Worm (Caenorhabditis elegans) whole organism, young adult: ENCODE measurements around the gene amt-2.

Experiments
- C17E4.6 ChIP-seq: fragments of 200-800 bp; sonication (Bioruptor generic); IDR thresholded peaks from 2 replicates; pipeline ENCODE4 v1.3.6; 2022; ENCODE audit warnings: missing genetic modification reagents, missing genetic modification characterization, missing compliant biosample characterization
- D2030.7 ChIP-seq: fragments of 200-800 bp; sonication (Bioruptor generic); IDR thresholded peaks from 2 replicates; pipeline ENCODE4 v1.3.6; 2022; ENCODE audit warnings: missing genetic modification reagents, missing genetic modification characterization, missing compliant biosample characterization
- F23B12.7 ChIP-seq: sonication (generic microtip); optimal IDR thresholded peaks from 2 replicates; lab custom pipeline; 2017; ENCODE audit warnings: missing genetic modification characterization, mild to moderate bottlenecking, missing compliant biosample characterization, antibody characterized with exemption, moderate library complexity; ENCODE audit not compliant: insufficient read depth
- F33H1.4 ChIP-seq: fragments of 200-800 bp; sonication (Bioruptor generic); IDR thresholded peaks from 2 replicates; pipeline ENCODE4 v1.3.6; 2022; ENCODE audit warnings: missing genetic modification reagents, missing genetic modification characterization, missing compliant biosample characterization
- F57A8.1 ChIP-seq: fragments of 200-800 bp; sonication (Bioruptor generic); optimal IDR thresholded peaks from 2 replicates; lab custom pipeline; 2018; ENCODE audit warnings: mild to moderate bottlenecking, missing genetic modification characterization, moderate library complexity, missing compliant biosample characterization
- K12H6.12 ChIP-seq: fragments of 200-800 bp; sonication (Bioruptor generic); optimal IDR thresholded peaks from 2 replicates; lab custom pipeline; 2018; ENCODE audit warnings: mild to moderate bottlenecking, missing genetic modification characterization, missing compliant biosample characterization
- T26A5.8 ChIP-seq: sonication (generic microtip); optimal IDR thresholded peaks from 2 replicates; lab custom pipeline; 2016; ENCODE audit warnings: missing genetic modification characterization, missing compliant biosample characterization
- Y53F4B.3 ChIP-seq: fragments of 200-800 bp; sonication (Bioruptor generic); IDR thresholded peaks from 2 replicates; pipeline ENCODE4 v1.3.6; 2022; ENCODE audit warnings: missing genetic modification reagents, missing genetic modification characterization, missing compliant biosample characterization
- Y53G8AR.9 ChIP-seq: fragments of 200-800 bp; sonication (Bioruptor generic); conservative IDR thresholded peaks from 2 replicates; pipeline ENCODE4 v1.3.6; 2022; ENCODE audit warnings: missing genetic modification reagents, missing genetic modification characterization, missing compliant biosample characterization
- akir-1 ChIP-seq: fragments of 200-800 bp; sonication (Bioruptor generic); optimal IDR thresholded peaks from 2 replicates; lab custom pipeline; 2018; ENCODE audit warnings: mild to moderate bottlenecking, missing genetic modification characterization, moderate library complexity, missing compliant biosample characterization
- aptf-3 ChIP-seq: fragments of 200-800 bp; sonication (Bioruptor generic); IDR thresholded peaks from 2 replicates; pipeline ENCODE4 v1.3.6; 2022; ENCODE audit warnings: missing genetic modification characterization, missing compliant biosample characterization
- attf-6 ChIP-seq: fragments of 200-800 bp; sonication (Bioruptor generic); IDR thresholded peaks from 2 replicates; pipeline ENCODE4 v1.3.6; 2022; ENCODE audit warnings: missing genetic modification reagents, missing genetic modification characterization, missing compliant biosample characterization
- ccch-3 ChIP-seq: fragments of 200-800 bp; sonication (Bioruptor generic); optimal IDR thresholded peaks from 2 replicates; lab custom pipeline; 2018; ENCODE audit warnings: mild to moderate bottlenecking, missing genetic modification characterization, missing compliant biosample characterization
- cebp-2 ChIP-seq: fragments of 200-800 bp; sonication (Bioruptor generic); IDR thresholded peaks from 2 replicates; pipeline ENCODE4 v1.3.6; 2022; ENCODE audit warnings: missing genetic modification characterization, missing compliant biosample characterization
- ceh-100 ChIP-seq: fragments of 200-800 bp; sonication (Bioruptor generic); IDR thresholded peaks from 2 replicates; pipeline ENCODE4 v1.3.6; 2022; ENCODE audit warnings: missing genetic modification reagents, missing genetic modification characterization, missing compliant biosample characterization
- chd-7 ChIP-seq: sonication (generic microtip); optimal IDR thresholded peaks from 2 replicates; lab custom pipeline; 2016; ENCODE audit warnings: mild to moderate bottlenecking, missing genetic modification characterization, moderate library complexity, missing compliant biosample characterization
- dox-1 ChIP-seq: fragments of 200-800 bp; sonication (Bioruptor generic); IDR thresholded peaks from 2 replicates; pipeline ENCODE4 v1.3.6; 2022; ENCODE audit warnings: missing genetic modification reagents, missing genetic modification characterization, missing compliant biosample characterization
- dpl-1 ChIP-seq: fragments of 150-350 bp; optimal IDR thresholded peaks from 2 replicates; lab custom pipeline; 2014; ENCODE audit warnings: missing biosample characterization, missing genetic modification reagents, missing genetic modification characterization
- efl-1 ChIP-seq: fragments of 150-350 bp; optimal IDR thresholded peaks from 2 replicates; lab custom pipeline; 2014; ENCODE audit warnings: missing biosample characterization, missing genetic modification reagents, missing genetic modification characterization
- egl-44 ChIP-seq: fragments of 200-800 bp; sonication (Bioruptor generic); IDR thresholded peaks from 2 replicates; pipeline ENCODE4 v1.3.6; 2022; ENCODE audit warnings: missing genetic modification reagents, missing genetic modification characterization, missing compliant biosample characterization
- him-1 ChIP-seq: sonication (generic microtip); optimal IDR thresholded peaks from 2 replicates; lab custom pipeline; 2016; ENCODE audit warnings: missing genotype, missing genetic modification reagents, missing genetic modification characterization, missing compliant biosample characterization
- hmg-20 ChIP-seq: fragments of 200-800 bp; sonication (Bioruptor generic); IDR thresholded peaks from 2 replicates; pipeline ENCODE4 v1.3.6; 2022; ENCODE audit warnings: missing genetic modification reagents, missing genetic modification characterization, missing compliant biosample characterization
- let-526 ChIP-seq: fragments of 200-800 bp; sonication (Bioruptor generic); IDR thresholded peaks from 2 replicates; pipeline ENCODE4 v1.3.6; 2022; ENCODE audit warnings: missing genetic modification reagents, missing genetic modification characterization, missing compliant biosample characterization
- lin-35 ChIP-seq, 3 experiments: fragments of 150-350 bp in 2 of 3; sonication (generic microtip) in 1 of 3; optimal IDR thresholded peaks; 2 replicates each; lab custom pipeline; 2014 to 2018; ENCODE audit warnings: missing biosample characterization in 3 of 3, missing genetic modification characterization in 3 of 3, missing genetic modification reagents in 3 of 3
- lin-54 ChIP-seq: fragments of 200-800 bp; sonication (Bioruptor generic); optimal IDR thresholded peaks from 2 replicates; lab custom pipeline; 2018; ENCODE audit warnings: mild to moderate bottlenecking, missing genetic modification characterization, missing compliant biosample characterization
- lsl-1 ChIP-seq: fragments of 200-800 bp; sonication (Bioruptor generic); optimal IDR thresholded peaks from 2 replicates; lab custom pipeline; 2018; ENCODE audit warnings: mild to moderate bottlenecking, missing genetic modification characterization, moderate library complexity, missing compliant biosample characterization
- lsy-27 ChIP-seq: sonication (generic microtip); optimal IDR thresholded peaks from 2 replicates; lab custom pipeline; 2017; ENCODE audit warnings: missing genetic modification characterization, mild to moderate bottlenecking, missing compliant biosample characterization, antibody characterized with exemption, missing genotype, borderline replicate concordance; ENCODE audit not compliant: insufficient read depth
- madf-10 ChIP-seq: sonication (generic microtip); optimal IDR thresholded peaks from 2 replicates; lab custom pipeline; 2016; ENCODE audit warnings: mild to moderate bottlenecking, missing genetic modification characterization, missing compliant biosample characterization
- madf-3 ChIP-seq: fragments of 200-800 bp; sonication (Bioruptor generic); IDR thresholded peaks from 2 replicates; pipeline ENCODE4 v1.3.6; 2022; ENCODE audit warnings: missing genetic modification reagents, missing genetic modification characterization, missing compliant biosample characterization
- madf-6 ChIP-seq: fragments of 200-800 bp; sonication (Bioruptor generic); IDR thresholded peaks from 2 replicates; pipeline ENCODE4 v1.3.6; 2022; ENCODE audit warnings: missing genetic modification reagents, missing genetic modification characterization, missing compliant biosample characterization
- madf-8 ChIP-seq: fragments of 200-800 bp; sonication (Bioruptor generic); conservative IDR thresholded peaks from 2 replicates; pipeline ENCODE4 v1.3.6; 2022; ENCODE audit warnings: missing genetic modification reagents, missing genetic modification characterization, missing compliant biosample characterization
- mxl-1 ChIP-seq: sonication (generic microtip); optimal IDR thresholded peaks from 2 replicates; lab custom pipeline; 2016; ENCODE audit warnings: missing genetic modification characterization, missing compliant biosample characterization
- nfya-1 ChIP-seq: sonication (generic microtip); optimal IDR thresholded peaks from 2 replicates; lab custom pipeline; 2017; ENCODE audit warnings: antibody characterized with exemption, missing compliant biosample characterization, missing genetic modification characterization, borderline replicate concordance; ENCODE audit not compliant: insufficient read depth
- nfya-2 ChIP-seq: fragments of 200-800 bp; sonication (Bioruptor generic); IDR thresholded peaks from 2 replicates; pipeline ENCODE4 v1.3.6; 2022; ENCODE audit warnings: missing genetic modification reagents, missing genetic modification characterization, missing compliant biosample characterization
- nhr-179 ChIP-seq: sonication (generic microtip); optimal IDR thresholded peaks from 2 replicates; lab custom pipeline; 2016; ENCODE audit warnings: mild to moderate bottlenecking, missing genetic modification characterization, missing compliant biosample characterization
- nhr-80 ChIP-seq: sonication (generic microtip); optimal IDR thresholded peaks from 2 replicates; lab custom pipeline; 2016; ENCODE audit warnings: missing genetic modification characterization, missing compliant biosample characterization
- sea-2 ChIP-seq: fragments of 200-800 bp; sonication (Bioruptor generic); IDR thresholded peaks from 2 replicates; pipeline ENCODE4 v1.3.6; 2022; ENCODE audit warnings: missing genetic modification characterization, missing compliant biosample characterization
- snpc-1.3 ChIP-seq: sonication (generic microtip); optimal IDR thresholded peaks from 2 replicates; lab custom pipeline; 2017; ENCODE audit warnings: missing genetic modification characterization, mild to moderate bottlenecking, missing compliant biosample characterization, antibody characterized with exemption, moderate library complexity, missing genotype, missing genetic modification reagents; ENCODE audit not compliant: insufficient read depth
- unc-62 ChIP-seq: fragments of 150-350 bp; optimal IDR thresholded peaks from 2 replicates; lab custom pipeline; 2014; ENCODE audit warnings: missing biosample characterization, missing genetic modification reagents, missing genetic modification characterization
- ztf-18 ChIP-seq: sonication (generic microtip); optimal IDR thresholded peaks from 2 replicates; lab custom pipeline; 2016; ENCODE audit warnings: missing genotype, mild to moderate bottlenecking, missing genetic modification characterization, missing compliant biosample characterization
- ztf-22 ChIP-seq: fragments of 200-800 bp; sonication (Bioruptor generic); optimal IDR thresholded peaks from 2 replicates; lab custom pipeline; 2018; ENCODE audit warnings: mild to moderate bottlenecking, missing genetic modification characterization, moderate library complexity, missing compliant biosample characterization
- ztf-6 ChIP-seq: fragments of 200-800 bp; sonication (Bioruptor generic); IDR thresholded peaks from 2 replicates; pipeline ENCODE4 v1.3.6; 2022; ENCODE audit warnings: missing genetic modification reagents, missing genetic modification characterization, missing compliant biosample characterization

Gene amt-2

DNA sequence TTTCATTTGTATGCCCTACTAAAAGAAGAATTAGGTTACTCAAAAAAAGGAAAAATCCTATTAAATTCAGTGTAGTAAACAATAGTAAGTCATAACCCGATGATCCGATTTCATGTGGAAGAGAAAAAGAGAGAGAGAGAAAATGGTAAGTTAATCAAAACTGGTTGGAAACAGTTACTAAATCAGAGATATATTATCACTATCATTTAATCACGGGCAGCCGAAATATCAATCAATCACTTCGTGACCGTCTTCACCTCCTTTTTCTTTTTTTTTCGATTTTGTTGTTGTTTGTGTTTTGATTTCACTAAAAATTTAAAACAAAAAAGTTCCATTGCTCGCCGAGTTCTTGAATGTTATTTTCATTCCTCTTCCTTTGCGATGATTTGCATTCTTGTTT, 44.6 kb upstream of the amt-2 start:
- no peak for TF ChIP-seq ztf-22
- no peak for TF ChIP-seq unc-62
- no peak for TF ChIP-seq cebp-2 (GFP tag; lab: Robert Waterston, UW)
- no peak for TF ChIP-seq ccch-3 (GFP tag; lab: Kevin White, UChicago)
- no peak for TF ChIP-seq lin-35 (GFP tag; optimal IDR thresholded peaks at IDR 0.05; lab: Kevin White, UChicago)
- no peak for TF ChIP-seq Y53G8AR.9 (GFP tag; lab: Robert Waterston, UW)
- TF ChIP-seq dpl-1 (GFP tag; lab: Kevin White, UChicago) = no peak
- no peak for TF ChIP-seq Y53F4B.3 (GFP tag; lab: Robert Waterston, UW)
- TF ChIP-seq T26A5.8 (tag; lab: Kevin White, UChicago) = no peak
- no peak for TF ChIP-seq nhr-179 (tag; lab: Kevin White, UChicago)
- no peak for TF ChIP-seq aptf-3 (GFP tag; lab: Robert Waterston, UW)
- TF ChIP-seq K12H6.12 (tag; lab: Kevin White, UChicago) = no peak
- no peak for TF ChIP-seq lsy-27 (tag; lab: Kevin White, UChicago)
- TF ChIP-seq snpc-1.3 (tag; lab: Kevin White, UChicago) = no peak
- no peak for TF ChIP-seq madf-8 (GFP tag; lab: Robert Waterston, UW)
- no peak for TF ChIP-seq madf-3 (GFP tag; lab: Robert Waterston, UW)
- no peak for TF ChIP-seq C17E4.6 (GFP tag; lab: Robert Waterston, UW)
- TF ChIP-seq, all 124 proteins: peak for 0

ce11 chrIV:12999087-12999486, 43.1 kb upstream of the amt-2 start:
- TF ChIP-seq lin-54 (no peak), hmg-20 (GFP tag; lab: Robert Waterston, UW) (no peak), madf-6 (GFP tag; lab: Robert Waterston, UW) (no peak), D2030.7 (GFP tag; lab: Robert Waterston, UW) (no peak), ceh-100 (no peak), F23B12.7 (tag; lab: Kevin White, UChicago) (no peak), egl-44 (GFP tag; lab: Robert Waterston, UW) (no peak), nfya-1 (tag; lab: Kevin White, UChicago) (no peak), F57A8.1 (GFP tag; lab: Kevin White, UChicago) (no peak), mxl-1 (tag; lab: Kevin White, UChicago) (no peak), lsl-1 (GFP tag; lab: Kevin White, UChicago) (no peak), chd-7 (tag; lab: Kevin White, UChicago) (no peak), attf-6 (GFP tag; lab: Robert Waterston, UW) (no peak)

DNA sequence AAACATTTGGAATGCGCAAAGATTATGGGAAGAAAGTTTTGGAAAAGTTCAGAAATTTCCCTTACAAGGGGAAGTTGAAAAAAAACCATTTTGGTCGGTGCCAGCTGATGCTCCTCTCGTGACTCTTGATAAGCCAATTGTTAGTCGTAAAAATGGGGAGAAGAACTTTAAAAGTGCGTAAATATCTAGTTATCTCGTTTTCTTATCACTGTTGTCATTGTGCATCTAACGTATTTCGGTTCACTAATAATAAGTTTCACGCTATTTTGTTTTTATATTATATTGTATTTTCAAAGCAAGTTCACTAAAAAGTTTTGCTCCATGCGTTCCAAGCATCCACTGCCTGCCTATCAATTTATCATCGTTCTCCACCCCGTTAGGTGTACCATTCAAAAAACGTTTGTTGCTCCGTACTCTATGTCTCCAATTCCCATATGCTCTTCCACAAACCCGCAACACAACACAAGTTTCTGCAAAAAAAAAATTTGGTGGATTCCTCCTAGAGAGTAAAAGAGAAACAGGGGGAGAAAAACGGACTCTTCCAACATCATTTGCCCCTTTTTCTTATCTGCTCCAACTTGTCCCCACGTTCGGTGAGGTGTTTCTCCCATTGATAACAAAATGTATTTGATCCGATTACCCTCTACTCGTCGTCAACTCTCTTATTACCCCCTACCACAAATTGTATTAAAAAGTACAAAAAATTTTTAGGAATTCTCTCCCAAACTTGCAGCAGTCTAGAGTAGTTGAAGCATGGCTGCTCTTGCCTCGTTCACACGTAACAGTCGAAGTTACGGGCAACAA, 33.6 kb upstream of the amt-2 start, which contains the start of gene mbk-2:
Gene mbk-2, plus strand, starts transcription at position 754 of the 804 bp plus-strand sequence.
- TF ChIP-seq nhr-80 (tag; lab: Kevin White, UChicago) = peak; percentile 16
- no peak for TF ChIP-seq sea-2 (GFP tag; lab: Robert Waterston, UW)

ce11 chrIV:13009507-13009906, 32.7 kb upstream of the amt-2 start:
- no peak for TF ChIP-seq him-1 (tag; lab: Kevin White, UChicago)
- TF ChIP-seq F33H1.4 (GFP tag; lab: Robert Waterston, UW) = no peak
- TF ChIP-seq sea-2 (GFP tag; lab: Robert Waterston, UW) = no peak
- no peak for TF ChIP-seq let-526
- TF ChIP-seq akir-1 (GFP tag; lab: Kevin White, UChicago) = no peak
- no peak for TF ChIP-seq T26A5.8 (tag; lab: Kevin White, UChicago)
- TF ChIP-seq nfya-2 = no peak
- TF ChIP-seq lsy-27 (tag; lab: Kevin White, UChicago) = no peak
- TF ChIP-seq madf-10 = no peak
- no peak for TF ChIP-seq ztf-18
- no peak for TF ChIP-seq efl-1 (GFP tag; lab: Kevin White, UChicago)
- no peak for TF ChIP-seq lin-35 (GFP tag; optimal IDR thresholded peaks at IDR 0.05; lab: Kevin White, UChicago)
- no peak for TF ChIP-seq hmg-20 (GFP tag; lab: Robert Waterston, UW)
- TF ChIP-seq nhr-179 (tag; lab: Kevin White, UChicago) = no peak
- TF ChIP-seq ztf-6 (GFP tag; lab: Robert Waterston, UW) = no peak
- no peak for TF ChIP-seq madf-8 (GFP tag; lab: Robert Waterston, UW)
- TF ChIP-seq dox-1 (GFP tag; lab: Robert Waterston, UW) = no peak
